Worm (Caenorhabditis elegans) whole organism, L4 larva: Measurements from ENCODE around the gene R02F2.8.

Experiments used
- F26F4.8 ChIP-seq: fragments of 200-800 bp; sonication (Bioruptor generic); conservative IDR thresholded peaks from 2 replicates; pipeline ENCODE4 v1.3.6; 2022; ENCODE audit warnings: missing genetic modification characterization, missing compliant biosample characterization
- T26A8.4 ChIP-seq: fragments of 200-800 bp; sonication (Bioruptor generic); IDR thresholded peaks from 2 replicates; pipeline ENCODE4 v1.3.6; 2022; ENCODE audit warnings: missing genetic modification characterization, missing compliant biosample characterization
- ZK546.5 ChIP-seq, 2 experiments: sonication (generic microtip); optimal IDR thresholded peaks; 2 replicates each; lab custom pipeline; 2017; ENCODE audit warnings: missing biosample characterization in 2 of 2, missing genetic modification characterization in 2 of 2
- aha-1 ChIP-seq: fragments of 150-350 bp; peaks from one replicate; lab custom pipeline; 2014; ENCODE audit warnings: missing biosample characterization, missing genetic modification characterization
- ama-1 ChIP-seq: fragments of 150-350 bp; optimal IDR thresholded peaks from 2 replicates; lab custom pipeline; 2014; ENCODE audit warnings: inconsistent platforms, mixed read lengths
- arid-1 ChIP-seq: fragments of 200-800 bp; sonication (Bioruptor generic); conservative IDR thresholded peaks from 2 replicates; pipeline ENCODE4 v1.3.6; 2022; ENCODE audit warnings: missing genetic modification reagents, missing genetic modification characterization, missing compliant biosample characterization
- attf-4 ChIP-seq: sonication (generic microtip); optimal IDR thresholded peaks from 3 replicates; lab custom pipeline; 2017; ENCODE audit warnings: missing biosample characterization, missing genetic modification characterization
- ceh-44 ChIP-seq: fragments of 200-800 bp; sonication (Bioruptor generic); IDR thresholded peaks from 2 replicates; pipeline ENCODE4 v1.3.6; 2022; ENCODE audit warnings: missing genetic modification reagents, missing genetic modification characterization, missing compliant biosample characterization
- ces-1 ChIP-seq: fragments of 150-350 bp; sonication (generic microtip); optimal IDR thresholded peaks from 4 replicates; lab custom pipeline; 2014; ENCODE audit warnings: missing biosample characterization, missing genetic modification reagents, missing genetic modification characterization
- daf-12 ChIP-seq: fragments of 150-350 bp; optimal IDR thresholded peaks from 2 replicates; lab custom pipeline; 2014; ENCODE audit warnings: missing biosample characterization, missing genetic modification reagents, missing genetic modification characterization
- daf-16 ChIP-seq, 3 experiments: sonication (generic microtip); optimal IDR thresholded peaks; 2 replicates each; lab custom pipeline; 2016 to 2017; ENCODE audit warnings: missing genetic modification characterization in 3 of 3, missing genetic modification reagents in 3 of 3, mild to moderate bottlenecking in 2 of 3, missing compliant biosample characterization in 2 of 3, missing biosample characterization in 1 of 3, moderate library complexity in 1 of 3
- dmd-6 ChIP-seq: fragments of 200-800 bp; sonication (Bioruptor generic); IDR thresholded peaks from 2 replicates; pipeline ENCODE4 v1.3.6; 2022; ENCODE audit warnings: missing genetic modification reagents, missing genetic modification characterization, missing compliant biosample characterization
- dmd-8 ChIP-seq: fragments of 200-800 bp; sonication (Bioruptor generic); IDR thresholded peaks from 2 replicates; pipeline ENCODE4 v1.3.6; 2022; ENCODE audit warnings: missing genetic modification characterization, missing compliant biosample characterization
- dmd-9 ChIP-seq: fragments of 200-800 bp; sonication (Bioruptor generic); IDR thresholded peaks from 2 replicates; pipeline ENCODE4 v1.3.6; 2022; ENCODE audit warnings: missing genetic modification reagents, missing genetic modification characterization, missing compliant biosample characterization
- egl-27 ChIP-seq: sonication (generic microtip); optimal IDR thresholded peaks from 3 replicates; lab custom pipeline; 2017; ENCODE audit warnings: missing biosample characterization, missing genetic modification reagents, missing genetic modification characterization
- hif-1 ChIP-seq, 2 experiments: sonication (generic microtip); optimal IDR thresholded peaks; 2 replicates each; lab custom pipeline; 2016 to 2017; ENCODE audit warnings: missing compliant biosample characterization in 2 of 2, missing genetic modification characterization in 2 of 2, missing genetic modification reagents in 2 of 2, missing genotype in 2 of 2, mild to moderate bottlenecking in 1 of 2
- hlh-11 ChIP-seq: fragments of 200-800 bp; sonication (Bioruptor generic); optimal IDR thresholded peaks from 2 replicates; lab custom pipeline; 2018; ENCODE audit warnings: mild to moderate bottlenecking, missing genetic modification characterization, missing compliant biosample characterization
- hlh-30 ChIP-seq: sonication (generic microtip); optimal IDR thresholded peaks from 2 replicates; lab custom pipeline; 2017; ENCODE audit warnings: antibody characterized with exemption, mild to moderate bottlenecking, missing genetic modification characterization, missing compliant biosample characterization; ENCODE audit not compliant: insufficient read depth
- jun-1 ChIP-seq: fragments of 150-350 bp; optimal IDR thresholded peaks from 2 replicates; lab custom pipeline; 2014; ENCODE audit warnings: missing biosample characterization, missing genetic modification reagents, missing genetic modification characterization
- lim-7 ChIP-seq: fragments of 200-800 bp; sonication (Bioruptor generic); IDR thresholded peaks from 2 replicates; pipeline ENCODE4 v1.3.6; 2022; ENCODE audit warnings: missing genetic modification characterization, missing compliant biosample characterization
- lin-13 ChIP-seq: fragments of 150-350 bp; optimal IDR thresholded peaks from 2 replicates; lab custom pipeline; 2014; ENCODE audit warnings: missing biosample characterization, missing genetic modification reagents, missing genetic modification characterization
- lin-15B ChIP-seq: fragments of 150-350 bp; sonication (generic microtip); optimal IDR thresholded peaks from 3 replicates; lab custom pipeline; 2014; ENCODE audit warnings: missing biosample characterization, missing genetic modification characterization
- lsy-2 ChIP-seq, 2 experiments: fragments of 150-350 bp in 1 of 2; sonication (generic microtip) in 1 of 2; optimal IDR thresholded peaks; 2 replicates each; lab custom pipeline; 2014 to 2017; ENCODE audit warnings: missing biosample characterization in 2 of 2, missing genetic modification characterization in 2 of 2
- mep-1 ChIP-seq: fragments of 150-350 bp; sonication (generic microtip); optimal IDR thresholded peaks from 3 replicates; lab custom pipeline; 2014; ENCODE audit warnings: missing biosample characterization, missing genetic modification characterization
- nhr-102 ChIP-seq: sonication (generic microtip); optimal IDR thresholded peaks from 2 replicates; lab custom pipeline; 2016; ENCODE audit warnings: mild to moderate bottlenecking, missing genetic modification characterization, moderate library complexity, missing compliant biosample characterization
- nhr-11 ChIP-seq: fragments of 150-350 bp; optimal IDR thresholded peaks from 2 replicates; lab custom pipeline; 2014; ENCODE audit warnings: missing biosample characterization, missing genetic modification characterization
- nhr-111 ChIP-seq: fragments of 200-800 bp; sonication (Bioruptor generic); optimal IDR thresholded peaks from 2 replicates; lab custom pipeline; 2018; ENCODE audit warnings: mild to moderate bottlenecking, missing genetic modification characterization, missing compliant biosample characterization
- nhr-42 ChIP-seq: fragments of 200-800 bp; sonication (Bioruptor generic); IDR thresholded peaks from 2 replicates; pipeline ENCODE4 v1.3.6; 2022; ENCODE audit warnings: missing genetic modification characterization, missing compliant biosample characterization
- nhr-48 ChIP-seq: sonication (generic microtip); optimal IDR thresholded peaks from 2 replicates; lab custom pipeline; 2016; ENCODE audit warnings: mild to moderate bottlenecking, missing genetic modification characterization, missing compliant biosample characterization
- pqm-1 ChIP-seq: sonication (generic microtip); optimal IDR thresholded peaks from 2 replicates; lab custom pipeline; 2017; ENCODE audit warnings: missing biosample characterization, missing genetic modification characterization
- rbr-2 ChIP-seq: sonication (generic microtip); optimal IDR thresholded peaks from 2 replicates; lab custom pipeline; 2016; ENCODE audit warnings: missing genotype, missing genetic modification characterization, missing compliant biosample characterization
- saeg-2 ChIP-seq: fragments of 200-800 bp; sonication (Bioruptor generic); IDR thresholded peaks from 2 replicates; pipeline ENCODE4 v1.3.6; 2022; ENCODE audit warnings: missing genetic modification reagents, missing genetic modification characterization, missing compliant biosample characterization
- sdz-12 ChIP-seq: fragments of 200-800 bp; sonication (Bioruptor generic); optimal IDR thresholded peaks from 2 replicates; lab custom pipeline; 2018; ENCODE audit warnings: mild to moderate bottlenecking, missing genetic modification characterization, missing compliant biosample characterization
- set-16 ChIP-seq: fragments of 200-800 bp; sonication (Bioruptor generic); IDR thresholded peaks from 2 replicates; pipeline ENCODE4 v1.3.6; 2022; ENCODE audit warnings: missing genetic modification reagents, missing genetic modification characterization, missing compliant biosample characterization
- skn-1 ChIP-seq: fragments of 150-350 bp; optimal IDR thresholded peaks from 2 replicates; lab custom pipeline; 2014; ENCODE audit warnings: missing biosample characterization, missing genetic modification characterization
- snpc-4 ChIP-seq: fragments of 150-350 bp; optimal IDR thresholded peaks from 2 replicates; lab custom pipeline; 2014; ENCODE audit warnings: missing biosample characterization, missing genetic modification characterization
- tra-1 ChIP-seq: fragments of 200-800 bp; sonication (Bioruptor generic); IDR thresholded peaks from 2 replicates; pipeline ENCODE4 v1.3.6; 2022; ENCODE audit warnings: missing genetic modification reagents, missing genetic modification characterization, missing compliant biosample characterization
- unc-62 ChIP-seq, 3 experiments: fragments of 150-350 bp in 1 of 3; sonication (generic microtip); optimal IDR thresholded peaks in 2 of 3; peaks in 1 of 3; 1 replicate in 1 of 3; 2 replicates in 2 of 3; lab custom pipeline; 2014 to 2017; ENCODE audit warnings: missing biosample characterization in 3 of 3, missing genetic modification characterization in 3 of 3, missing genetic modification reagents in 3 of 3, missing genotype in 1 of 3
- zag-1 ChIP-seq: fragments of 150-350 bp; optimal IDR thresholded peaks from 2 replicates; lab custom pipeline; 2014; ENCODE audit warnings: missing biosample characterization, missing genetic modification characterization
- zfp-2 ChIP-seq: sonication (generic microtip); optimal IDR thresholded peaks from 2 replicates; lab custom pipeline; 2016; ENCODE audit warnings: mild to moderate bottlenecking, missing genetic modification characterization, missing compliant biosample characterization
- zip-11 ChIP-seq: fragments of 200-800 bp; sonication (Bioruptor generic); IDR thresholded peaks from 2 replicates; pipeline ENCODE4 v1.3.6; 2022; ENCODE audit warnings: missing genetic modification characterization, missing compliant biosample characterization
- ztf-11 ChIP-seq: fragments of 150-350 bp; optimal IDR thresholded peaks from 2 replicates; lab custom pipeline; 2014; ENCODE audit warnings: missing biosample characterization, missing genetic modification characterization

Gene R02F2.8

ce11 chrIII:5512502-5512901 is 17.4 kb upstream of the R02F2.8 start, which contains the start of gene pqn-25:
Gene pqn-25, minus strand, starts transcription at chrIII:5512602.
- no peak for TF ChIP-seq zag-1 (tag; lab: Kevin White, UChicago)
- no peak for TF ChIP-seq skn-1 (tag; lab: Kevin White, UChicago)
- no peak for TF ChIP-seq mep-1 (tag; lab: Kevin White, UChicago)
- TF ChIP-seq set-16 (GFP tag; lab: Robert Waterston, UW) = no peak
- TF ChIP-seq snpc-4 (tag; lab: Kevin White, UChicago) = no peak
- TF ChIP-seq saeg-2 (GFP tag; lab: Robert Waterston, UW) = no peak
- TF ChIP-seq rbr-2 (tag; lab: Kevin White, UChicago) = no peak
- TF ChIP-seq F26F4.8 (GFP tag; lab: Robert Waterston, UW) = no peak
- TF ChIP-seq T26A8.4 = no peak
- TF ChIP-seq nhr-48 (tag; lab: Kevin White, UChicago) = no peak
- no peak for TF ChIP-seq lim-7 (GFP tag; lab: Robert Waterston, UW)

- TF ChIP-seq ZK546.5 (tag; optimal IDR thresholded peaks at IDR 0.05; lab: Kevin White, UChicago) (no peak), ces-1 (GFP tag; lab: Kevin White, UChicago) (no peak), lin-13 (GFP tag; lab: Kevin White, UChicago) (no peak), unc-62 (GFP tag; optimal IDR thresholded peaks at IDR 0.05 in 1 of 2; lab: Kevin White, UChicago) (peak in 1 of 2 experiments; percentile 63), unc-62 (tag; optimal IDR thresholded peaks at IDR 0.05; lab: Kevin White, UChicago) (no peak)
- TF ChIP-seq, all 104 proteins: peak for 1
Measured at ce11 chrIII:5508669-5509068, 13.6 kb upstream of the R02F2.8 start, which contains the start of gene D1044.7. Gene D1044.7, minus strand, starts transcription at chrIII:5508769.

- TF ChIP-seq hlh-30 (tag; lab: Kevin White, UChicago) = no peak
- TF ChIP-seq nhr-42 (GFP tag; lab: Robert Waterston, UW) = no peak
- no peak for TF ChIP-seq ZK546.5 (tag; optimal IDR thresholded peaks at IDR 0.05; lab: Kevin White, UChicago)
- no peak for TF ChIP-seq dmd-6
- no peak for TF ChIP-seq nhr-102
Measured at ce11 chrIII:5506936-5507335, 11.9 kb upstream of the R02F2.8 start.

ce11 chrIII:5506023-5506597 is 11.0 kb upstream of the R02F2.8 start:
- TF ChIP-seq lin-15B = no peak
- TF ChIP-seq hif-1 (tag; optimal IDR thresholded peaks at IDR 0.05; lab: Kevin White, UChicago) = no peak
- peak; percentile 44 for TF ChIP-seq hlh-30 (tag; lab: Kevin White, UChicago)
- peak in 1 of 2 experiments; percentile 52 for TF ChIP-seq lsy-2 (tag; optimal IDR thresholded peaks at IDR 0.05; lab: Kevin White, UChicago)
- no peak for TF ChIP-seq daf-16 (GFP tag; optimal IDR thresholded peaks at IDR 0.05; lab: Kevin White, UChicago)
- peak; percentile 32 for TF ChIP-seq daf-16 (tag; optimal IDR thresholded peaks at IDR 0.05; lab: Kevin White, UChicago)
- TF ChIP-seq ztf-11 (tag; lab: Kevin White, UChicago) = no peak
- peak; percentile 99 for TF ChIP-seq aha-1 (tag; lab: Kevin White, UChicago)
- TF ChIP-seq T26A8.4 = peak; percentile 76
- TF ChIP-seq nhr-102 = peak; percentile 44
- TF ChIP-seq lim-7 (GFP tag; lab: Robert Waterston, UW) = peak; percentile 43; the same call in 1 of the 2 replicates
- no peak for TF ChIP-seq egl-27 (tag; lab: Kevin White, UChicago)
- peak; percentile 27; the same call in 1 of the 2 replicates for TF ChIP-seq nhr-42 (GFP tag; lab: Robert Waterston, UW)
- no peak for TF ChIP-seq zfp-2
- TF ChIP-seq dmd-9 = peak; percentile 50; the same call in 1 of the 2 replicates
- no peak for TF ChIP-seq unc-62 (GFP tag; optimal IDR thresholded peaks at IDR 0.05 in 1 of 2; lab: Kevin White, UChicago)
- no peak for TF ChIP-seq unc-62 (tag; optimal IDR thresholded peaks at IDR 0.05; lab: Kevin White, UChicago)
- peak; percentile 53; the same call in 1 of the 2 replicates for TF ChIP-seq arid-1 (GFP tag; lab: Robert Waterston, UW)
- peak; percentile 61 for TF ChIP-seq lin-13 (GFP tag; lab: Kevin White, UChicago)
- peak; percentile 18 for TF ChIP-seq hlh-11
- no peak for TF ChIP-seq pqm-1
- TF ChIP-seq ceh-44 (GFP tag; lab: Robert Waterston, UW) = no peak
- TF ChIP-seq ZK546.5 (tag; optimal IDR thresholded peaks at IDR 0.05; lab: Kevin White, UChicago) = no peak
- TF ChIP-seq sdz-12 (GFP tag; lab: Kevin White, UChicago) = peak; percentile 10
- TF ChIP-seq tra-1 = 0 out of 2 replicates have a peak, but pooled peaks have one; percentile 51
- TF ChIP-seq nhr-111 (GFP tag; lab: Kevin White, UChicago) = peak; percentile 50
- no peak for TF ChIP-seq F26F4.8 (GFP tag; lab: Robert Waterston, UW)
- TF ChIP-seq nhr-11 = no peak
- TF ChIP-seq ama-1 (lab: Kevin White, UChicago) = peak; percentile 86
- TF ChIP-seq attf-4 (tag; lab: Kevin White, UChicago) = no peak
- no peak for TF ChIP-seq jun-1
- 0 out of 2 replicates have a peak, but pooled peaks have one; percentile 33 for TF ChIP-seq dmd-8 (GFP tag; lab: Robert Waterston, UW)
- no peak for TF ChIP-seq daf-12 (tag; lab: Kevin White, UChicago)
- peak; percentile 11 for TF ChIP-seq mep-1 (tag; lab: Kevin White, UChicago)
- no peak for TF ChIP-seq zip-11 (GFP tag; lab: Robert Waterston, UW)
